Worm (Caenorhabditis elegans): Measurements from ENCODE around the gene lin-52.

The lin-52 gene

ce11 chrIII:9861470-9862342, 37.2 kb upstream of the lin-52 start (continued):
- TF ChIP-seq ztf-4 (tag; optimal IDR thresholded peaks at IDR 0.05) = no peak
- TF ChIP-seq irx-1 (tag; optimal IDR thresholded peaks at IDR 0.05) = peak; percentile 46
- peak; percentile 37 for TF ChIP-seq unc-86 (tag; optimal IDR thresholded peaks at IDR 0.05)
- TF ChIP-seq unc-30 (tag; optimal IDR thresholded peaks at IDR 0.05) = no peak
- TF ChIP-seq blmp-1 (tag; optimal IDR thresholded peaks at IDR 0.05) = peak; percentile 12
- TF ChIP-seq nhr-77 (tag; optimal IDR thresholded peaks at IDR 0.05) = peak; percentile 30
- TF ChIP-seq nhr-76 (tag; optimal IDR thresholded peaks at IDR 0.05) = no peak
- peak; percentile 27 for TF ChIP-seq elt-2 (tag; optimal IDR thresholded peaks at IDR 0.05)
- no peak for TF ChIP-seq ceh-63 (GFP tag; optimal IDR thresholded peaks at IDR 0.05)
- peak; percentile 74 for TF ChIP-seq dsc-1 (tag; optimal IDR thresholded peaks at IDR 0.05)
- no peak for TF ChIP-seq nhr-28 (tag; optimal IDR thresholded peaks at IDR 0.05)
- TF ChIP-seq lir-3 (tag; optimal IDR thresholded peaks at IDR 0.05; ENCODE audit: poor library complexity) = peak; percentile 48
- TF ChIP-seq alr-1 (tag; optimal IDR thresholded peaks at IDR 0.05; ENCODE audit: borderline replicate concordance) = no peak
- no peak for TF ChIP-seq hpl-2 (GFP tag; optimal IDR thresholded peaks at IDR 0.05)
- TF ChIP-seq ceh-8 (GFP tag; optimal IDR thresholded peaks at IDR 0.05) = peak; percentile 23
- peak in 1 of 2 experiments; percentile 61 for TF ChIP-seq ztf-11 (tag; optimal IDR thresholded peaks at IDR 0.05)
- TF ChIP-seq ama-1 (optimal IDR thresholded peaks at IDR 0.05) = no peak
- peak; percentile 49 for TF ChIP-seq lin-13 (GFP tag; optimal IDR thresholded peaks at IDR 0.05)
- TF ChIP-seq elt-3 (tag; optimal IDR thresholded peaks at IDR 0.05) = peak in 1 of 6 experiments; percentile 18
- peak; percentile 44 to 67 for TF ChIP-seq lin-35 (GFP tag; optimal IDR thresholded peaks at IDR 0.05)
- no peak for TF ChIP-seq hlh-17 (GFP tag; optimal IDR thresholded peaks at IDR 0.05; ENCODE audit: borderline replicate concordance)
- peak; percentile 2 for TF ChIP-seq sox-4 (tag; optimal IDR thresholded peaks at IDR 0.05)
- TF ChIP-seq lin-39 (tag; optimal IDR thresholded peaks at IDR 0.05) = no peak
- TF ChIP-seq snu-23 (GFP tag; optimal IDR thresholded peaks at IDR 0.05) = peak; percentile 59
- no peak for TF ChIP-seq C34B4.2 (tag; optimal IDR thresholded peaks at IDR 0.05)
- TF ChIP-seq nhr-19 (GFP tag; conservative IDR thresholded peaks at IDR 0.05) = peak; percentile 43
- TF ChIP-seq mdl-1 (tag; optimal IDR thresholded peaks at IDR 0.05) = peak in 1 of 2 experiments; percentile 75
- TF ChIP-seq fkh-4 (tag; optimal IDR thresholded peaks at IDR 0.05; ENCODE audit: borderline replicate concordance) = no peak
- no peak for TF ChIP-seq skn-1 (tag; optimal IDR thresholded peaks at IDR 0.05)
- no peak for TF ChIP-seq ces-1 (GFP tag; optimal IDR thresholded peaks at IDR 0.05)
- no peak for TF ChIP-seq lin-15B (tag; optimal IDR thresholded peaks at IDR 0.05)
- TF ChIP-seq mep-1 (tag; optimal IDR thresholded peaks at IDR 0.05) = peak; percentile 63
- no peak for TF ChIP-seq nhr-84 (tag; optimal IDR thresholded peaks at IDR 0.05)
- TF ChIP-seq nhr-85 (tag) = peak; percentile 76
- TF ChIP-seq zag-1 (tag; optimal IDR thresholded peaks at IDR 0.05) = no peak
- TF ChIP-seq aha-1 (tag; optimal IDR thresholded peaks at IDR 0.05) = no peak
- TF ChIP-seq mab-9 (GFP tag; IDR thresholded peaks at IDR 0.05) = no peak
- peak; percentile 48 to 76 for TF ChIP-seq lsy-2 (tag; optimal IDR thresholded peaks at IDR 0.05)
- peak; percentile 77 for TF ChIP-seq nhr-47 (tag; optimal IDR thresholded peaks at IDR 0.05)
- TF ChIP-seq F16B12.6 (tag; optimal IDR thresholded peaks at IDR 0.05) = no peak
- peak; percentile 53 for TF ChIP-seq nhr-20 (tag; optimal IDR thresholded peaks at IDR 0.05)
- peak; percentile 41 for TF ChIP-seq ceh-90 (tag; optimal IDR thresholded peaks at IDR 0.05)
- no peak for TF ChIP-seq sptf-1 (tag; optimal IDR thresholded peaks at IDR 0.05)
- TF ChIP-seq grh-1 (GFP tag; IDR thresholded peaks at IDR 0.05) = no peak
- TF ChIP-seq xbp-1 (tag; optimal IDR thresholded peaks at IDR 0.05) = peak; percentile 52
- TF ChIP-seq swsn-7 (tag; optimal IDR thresholded peaks at IDR 0.05) = peak; percentile 61
- no peak for TF ChIP-seq vab-15 (tag; optimal IDR thresholded peaks at IDR 0.05)
- peak; percentile 43 for TF ChIP-seq tbx-2 (tag; optimal IDR thresholded peaks at IDR 0.05)
- peak; percentile 47 to 53 for TF ChIP-seq efl-1 (optimal IDR thresholded peaks at IDR 0.05)
- peak; percentile 22 to 85 for TF ChIP-seq efl-1 (GFP tag; optimal IDR thresholded peaks at IDR 0.05 in 1 of 2)
- TF ChIP-seq pqm-1 (tag; optimal IDR thresholded peaks at IDR 0.05) = no peak
- peak; percentile 36 for TF ChIP-seq fos-1 (tag; optimal IDR thresholded peaks at IDR 0.05)
- TF ChIP-seq nhr-12 (tag; optimal IDR thresholded peaks at IDR 0.05) = no peak
